3 worm cellular contexts compared by ENCODE assay signal in the genomic region with DNA sequence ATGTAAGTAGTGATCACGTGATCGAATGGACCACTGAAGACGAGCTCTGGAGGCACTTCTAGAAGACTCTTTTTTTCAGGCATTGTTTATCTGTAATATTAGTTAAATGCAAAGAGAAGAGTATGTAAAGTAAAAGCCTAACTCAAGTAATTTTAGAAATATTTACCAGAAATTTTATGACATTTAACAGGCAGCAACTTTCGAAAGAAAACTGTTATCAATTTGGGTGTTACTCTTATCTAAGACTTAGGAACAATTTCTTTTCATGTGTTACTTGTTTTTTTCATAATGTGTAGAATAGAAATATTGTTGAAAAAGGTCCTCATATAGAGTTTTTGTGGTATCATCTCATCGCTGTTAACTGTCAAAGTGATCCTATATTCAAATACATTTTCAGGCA.
TF ChIP-seq lines count a peak whose summit lies in the region.

A gene (minus strand): TSS at position 101 of the 400 bp plus-strand sequence.
A gene (plus strand): TSS at position 270 of the 400 bp plus-strand sequence.

TF ChIP-seq in whole organism, L2 larva, 48 proteins besides CTCF, POLR2A, EP300 and RAD21:
- TF ChIP-seq lin-39 (tag; optimal IDR thresholded peaks at IDR 0.05; lab: Kevin White, UChicago) = no peak
- peak; percentile 5 for TF ChIP-seq gmeb-1 (tag; optimal IDR thresholded peaks at IDR 0.05; lab: Kevin White, UChicago)
- peak; percentile 32 for TF ChIP-seq fos-1 (tag; optimal IDR thresholded peaks at IDR 0.05; lab: Kevin White, UChicago)

TF ChIP-seq in whole organism, L3 larva, 47 proteins besides CTCF, POLR2A, EP300 and RAD21:
- TF ChIP-seq elt-2 (tag; optimal IDR thresholded peaks at IDR 0.05; lab: Kevin White, UChicago) (peak; percentile 44), unc-39 (tag; optimal IDR thresholded peaks at IDR 0.05; lab: Kevin White, UChicago) (no peak), nhr-12 (tag; optimal IDR thresholded peaks at IDR 0.05; lab: Kevin White, UChicago) (no peak)
TF ChIP-seq in whole organism, L3 larva: peak in this region for 1.

TF ChIP-seq in whole organism, L4 larva, 104 proteins besides CTCF, POLR2A, EP300 and RAD21:
- TF ChIP-seq ztf-7 (tag; optimal IDR thresholded peaks at IDR 0.05; lab: Kevin White, UChicago) (no peak), ceh-82 (tag; optimal IDR thresholded peaks at IDR 0.05; lab: Kevin White, UChicago) (no peak), mdt-29 (GFP tag; IDR thresholded peaks at IDR 0.05; lab: Robert Waterston, UW) (no peak), lin-38 (GFP tag; IDR thresholded peaks at IDR 0.05; lab: Robert Waterston, UW) (no peak), nhr-28 (tag; optimal IDR thresholded peaks at IDR 0.05; lab: Kevin White, UChicago) (peak; percentile 32), sdz-12 (GFP tag; optimal IDR thresholded peaks at IDR 0.05; lab: Kevin White, UChicago) (no peak), nhr-42 (GFP tag; IDR thresholded peaks at IDR 0.05; lab: Robert Waterston, UW) (no peak), nhr-76 (tag; optimal IDR thresholded peaks at IDR 0.05; lab: Kevin White, UChicago) (no peak), pqm-1 (tag; optimal IDR thresholded peaks at IDR 0.05; lab: Kevin White, UChicago) (peak; percentile 45), R02D3.7 (tag; optimal IDR thresholded peaks at IDR 0.05; lab: Kevin White, UChicago) (no peak), daf-16 (GFP tag; optimal IDR thresholded peaks at IDR 0.05; lab: Kevin White, UChicago) (no peak), daf-16 (tag; optimal IDR thresholded peaks at IDR 0.05; lab: Kevin White, UChicago) (peak; percentile 80), spr-1 (tag; optimal IDR thresholded peaks at IDR 0.05; lab: Kevin White, UChicago) (no peak), ama-1 (optimal IDR thresholded peaks at IDR 0.05; lab: Kevin White, UChicago) (no peak), F10B5.3 (tag; optimal IDR thresholded peaks at IDR 0.05; lab: Kevin White, UChicago) (no peak), daf-19 (GFP tag; conservative IDR thresholded peaks at IDR 0.05; lab: Robert Waterston, UW) (no peak), lsy-2 (tag; optimal IDR thresholded peaks at IDR 0.05; lab: Kevin White, UChicago) (no peak), Y75B8A.6 (GFP tag; IDR thresholded peaks at IDR 0.05; lab: Robert Waterston, UW) (no peak), dve-1 (tag; optimal IDR thresholded peaks at IDR 0.05; lab: Kevin White, UChicago; ENCODE audit: insufficient read depth) (no peak)
